Worm (Caenorhabditis elegans) whole organism, young adult: ENCODE measurements around the gene slc-25A26.

Source experiments
- C06A6.2 ChIP-seq: fragments of 200-800 bp; sonication (Bioruptor generic); conservative IDR thresholded peaks from 2 replicates; pipeline ENCODE4 v1.3.6; 2022; ENCODE audit warnings: missing genetic modification characterization, missing compliant biosample characterization
- C17E4.6 ChIP-seq: fragments of 200-800 bp; sonication (Bioruptor generic); IDR thresholded peaks from 2 replicates; pipeline ENCODE4 v1.3.6; 2022; ENCODE audit warnings: missing genetic modification reagents, missing genetic modification characterization, missing compliant biosample characterization
- F10E7.11 ChIP-seq: sonication (generic microtip); optimal IDR thresholded peaks from 2 replicates; lab custom pipeline; 2017; ENCODE audit warnings: mild to moderate bottlenecking, missing genetic modification characterization, moderate library complexity, missing compliant biosample characterization
- F22D6.2 ChIP-seq: sonication (generic microtip); optimal IDR thresholded peaks from 2 replicates; lab custom pipeline; 2016; ENCODE audit warnings: mild to moderate bottlenecking, missing genetic modification characterization, missing compliant biosample characterization
- F37B4.10 ChIP-seq: fragments of 200-800 bp; sonication (Bioruptor generic); IDR thresholded peaks from 2 replicates; pipeline ENCODE4 v1.3.6; 2022; ENCODE audit warnings: missing genetic modification characterization, missing compliant biosample characterization
- F39B2.1 ChIP-seq: fragments of 200-800 bp; sonication (Bioruptor generic); IDR thresholded peaks from 2 replicates; pipeline ENCODE4 v1.3.6; 2022; ENCODE audit warnings: missing genetic modification reagents, missing genetic modification characterization, missing compliant biosample characterization
- K11D2.4 ChIP-seq: fragments of 200-800 bp; sonication (Bioruptor generic); IDR thresholded peaks from 2 replicates; pipeline ENCODE4 v1.3.6; 2022; ENCODE audit warnings: missing genetic modification reagents, missing genetic modification characterization, missing compliant biosample characterization
- K12H6.12 ChIP-seq: fragments of 200-800 bp; sonication (Bioruptor generic); optimal IDR thresholded peaks from 2 replicates; lab custom pipeline; 2018; ENCODE audit warnings: mild to moderate bottlenecking, missing genetic modification characterization, missing compliant biosample characterization
- T26A5.8 ChIP-seq: sonication (generic microtip); optimal IDR thresholded peaks from 2 replicates; lab custom pipeline; 2016; ENCODE audit warnings: missing genetic modification characterization, missing compliant biosample characterization
- Y53F4B.3 ChIP-seq: fragments of 200-800 bp; sonication (Bioruptor generic); IDR thresholded peaks from 2 replicates; pipeline ENCODE4 v1.3.6; 2022; ENCODE audit warnings: missing genetic modification reagents, missing genetic modification characterization, missing compliant biosample characterization
- Y79H2A.3 ChIP-seq: fragments of 200-800 bp; sonication (Bioruptor generic); conservative IDR thresholded peaks from 2 replicates; pipeline ENCODE4 v1.3.6; 2022; ENCODE audit warnings: missing genetic modification reagents, missing genetic modification characterization, missing compliant biosample characterization
- ama-1 ChIP-seq, 3 experiments: fragments of 150-350 bp in 1 of 3; sonication (generic microtip) in 2 of 3; optimal IDR thresholded peaks; 2 replicates each; lab custom pipeline; 2014 to 2018; ENCODE audit warnings: missing biosample characterization in 2 of 3, missing genetic modification characterization in 2 of 3, missing genetic modification reagents in 2 of 3
- ccch-3 ChIP-seq: fragments of 200-800 bp; sonication (Bioruptor generic); optimal IDR thresholded peaks from 2 replicates; lab custom pipeline; 2018; ENCODE audit warnings: mild to moderate bottlenecking, missing genetic modification characterization, missing compliant biosample characterization
- cebp-1 ChIP-seq, 2 experiments: fragments of 200-800 bp in 1 of 2; sonication (Bioruptor generic) in 1 of 2; sonication (generic microtip) in 1 of 2; IDR thresholded peaks in 1 of 2; optimal IDR thresholded peaks in 1 of 2; 2 replicates each; pipeline versions ENCODE4 v1.3.6 to Lab custom; 2017 to 2022; ENCODE audit warnings: missing compliant biosample characterization in 2 of 2, missing genetic modification characterization in 2 of 2, mild to moderate bottlenecking in 1 of 2, missing genetic modification reagents in 1 of 2, moderate library complexity in 1 of 2
- ceh-27 ChIP-seq: fragments of 200-800 bp; sonication (Bioruptor generic); optimal IDR thresholded peaks from 2 replicates; lab custom pipeline; 2018; ENCODE audit warnings: mild to moderate bottlenecking, missing genetic modification characterization, moderate library complexity, missing compliant biosample characterization
- chd-7 ChIP-seq: sonication (generic microtip); optimal IDR thresholded peaks from 2 replicates; lab custom pipeline; 2016; ENCODE audit warnings: mild to moderate bottlenecking, missing genetic modification characterization, moderate library complexity, missing compliant biosample characterization
- die-1 ChIP-seq: sonication (generic microtip); optimal IDR thresholded peaks from 2 replicates; lab custom pipeline; 2016; ENCODE audit warnings: missing genotype, mild to moderate bottlenecking, missing genetic modification characterization, missing compliant biosample characterization
- dpl-1 ChIP-seq: fragments of 150-350 bp; optimal IDR thresholded peaks from 2 replicates; lab custom pipeline; 2014; ENCODE audit warnings: missing biosample characterization, missing genetic modification reagents, missing genetic modification characterization
- egl-44 ChIP-seq: fragments of 200-800 bp; sonication (Bioruptor generic); IDR thresholded peaks from 2 replicates; pipeline ENCODE4 v1.3.6; 2022; ENCODE audit warnings: missing genetic modification reagents, missing genetic modification characterization, missing compliant biosample characterization
- ekl-4 ChIP-seq: fragments of 200-800 bp; sonication (Bioruptor generic); IDR thresholded peaks from 2 replicates; pipeline ENCODE4 v1.3.6; 2022; ENCODE audit warnings: missing genetic modification reagents, missing genetic modification characterization, missing compliant biosample characterization
- ets-4 ChIP-seq: fragments of 200-800 bp; sonication (Bioruptor generic); optimal IDR thresholded peaks from 2 replicates; lab custom pipeline; 2018; ENCODE audit warnings: mild to moderate bottlenecking, missing genetic modification characterization, missing compliant biosample characterization
- fkh-3 ChIP-seq: sonication (generic microtip); optimal IDR thresholded peaks from 2 replicates; lab custom pipeline; 2016; ENCODE audit warnings: mild to moderate bottlenecking, missing genetic modification characterization, missing compliant biosample characterization
- gei-17 ChIP-seq: fragments of 200-800 bp; sonication (Bioruptor generic); optimal IDR thresholded peaks from 2 replicates; lab custom pipeline; 2018; ENCODE audit warnings: mild to moderate bottlenecking, missing genetic modification characterization, missing compliant biosample characterization
- him-1 ChIP-seq: sonication (generic microtip); optimal IDR thresholded peaks from 2 replicates; lab custom pipeline; 2016; ENCODE audit warnings: missing genotype, missing genetic modification reagents, missing genetic modification characterization, missing compliant biosample characterization
- hsf-1 ChIP-seq: fragments of 200-800 bp; sonication (Bioruptor generic); IDR thresholded peaks from 2 replicates; pipeline ENCODE4 v1.3.6; 2022; ENCODE audit warnings: missing genetic modification reagents, missing genetic modification characterization, missing compliant biosample characterization
- let-607 ChIP-seq, 2 experiments: fragments of 200-800 bp in 1 of 2; sonication (Bioruptor generic) in 1 of 2; sonication (generic microtip) in 1 of 2; optimal IDR thresholded peaks; 2 replicates each; lab custom pipeline; 2016 to 2018; ENCODE audit warnings: mild to moderate bottlenecking in 2 of 2, missing compliant biosample characterization in 2 of 2, missing genetic modification characterization in 2 of 2, moderate library complexity in 2 of 2, missing genotype in 1 of 2
- lin-35 ChIP-seq, 3 experiments: fragments of 150-350 bp in 2 of 3; sonication (generic microtip) in 1 of 3; optimal IDR thresholded peaks; 2 replicates each; lab custom pipeline; 2014 to 2018; ENCODE audit warnings: missing biosample characterization in 3 of 3, missing genetic modification characterization in 3 of 3, missing genetic modification reagents in 3 of 3
- lin-40 ChIP-seq: sonication (generic microtip); optimal IDR thresholded peaks from 2 replicates; lab custom pipeline; 2016; ENCODE audit warnings: missing genetic modification characterization, mild to moderate bottlenecking, missing compliant biosample characterization, missing genotype, missing genetic modification reagents
- lin-54 ChIP-seq: fragments of 200-800 bp; sonication (Bioruptor generic); optimal IDR thresholded peaks from 2 replicates; lab custom pipeline; 2018; ENCODE audit warnings: mild to moderate bottlenecking, missing genetic modification characterization, missing compliant biosample characterization
- lsl-1 ChIP-seq: fragments of 200-800 bp; sonication (Bioruptor generic); optimal IDR thresholded peaks from 2 replicates; lab custom pipeline; 2018; ENCODE audit warnings: mild to moderate bottlenecking, missing genetic modification characterization, moderate library complexity, missing compliant biosample characterization
- lsy-27 ChIP-seq: sonication (generic microtip); optimal IDR thresholded peaks from 2 replicates; lab custom pipeline; 2017; ENCODE audit warnings: missing genetic modification characterization, mild to moderate bottlenecking, missing compliant biosample characterization, antibody characterized with exemption, missing genotype, borderline replicate concordance; ENCODE audit not compliant: insufficient read depth
- nfya-2 ChIP-seq: fragments of 200-800 bp; sonication (Bioruptor generic); IDR thresholded peaks from 2 replicates; pipeline ENCODE4 v1.3.6; 2022; ENCODE audit warnings: missing genetic modification reagents, missing genetic modification characterization, missing compliant biosample characterization
- nhr-120 ChIP-seq: fragments of 200-800 bp; sonication (Bioruptor generic); IDR thresholded peaks from 2 replicates; pipeline ENCODE4 v1.3.6; 2022; ENCODE audit warnings: missing genetic modification characterization, missing compliant biosample characterization
- nhr-179 ChIP-seq: sonication (generic microtip); optimal IDR thresholded peaks from 2 replicates; lab custom pipeline; 2016; ENCODE audit warnings: mild to moderate bottlenecking, missing genetic modification characterization, missing compliant biosample characterization
- nhr-27 ChIP-seq: fragments of 200-800 bp; sonication (Bioruptor generic); optimal IDR thresholded peaks from 2 replicates; lab custom pipeline; 2018; ENCODE audit warnings: mild to moderate bottlenecking, missing genetic modification characterization, moderate library complexity, missing compliant biosample characterization
- sea-2 ChIP-seq: fragments of 200-800 bp; sonication (Bioruptor generic); IDR thresholded peaks from 2 replicates; pipeline ENCODE4 v1.3.6; 2022; ENCODE audit warnings: missing genetic modification characterization, missing compliant biosample characterization
- snpc-3.4 ChIP-seq: sonication (generic microtip); optimal IDR thresholded peaks from 2 replicates; lab custom pipeline; 2017; ENCODE audit warnings: missing genetic modification characterization, mild to moderate bottlenecking, missing compliant biosample characterization, antibody characterized with exemption, moderate library complexity, missing genotype, missing genetic modification reagents
- somi-1 ChIP-seq: fragments of 200-800 bp; sonication (Bioruptor generic); optimal IDR thresholded peaks from 2 replicates; lab custom pipeline; 2018; ENCODE audit warnings: mild to moderate bottlenecking, missing genetic modification characterization, missing compliant biosample characterization
- tbp1 ChIP-seq: fragments of 200-800 bp; sonication (Bioruptor generic); optimal IDR thresholded peaks from 2 replicates; lab custom pipeline; 2018; ENCODE audit warnings: mild to moderate bottlenecking, missing genetic modification characterization, missing compliant biosample characterization
- tlf-1 ChIP-seq: fragments of 200-800 bp; sonication (Bioruptor generic); optimal IDR thresholded peaks from 2 replicates; lab custom pipeline; 2018; ENCODE audit warnings: mild to moderate bottlenecking, missing genetic modification characterization, missing compliant biosample characterization
- zim-3 ChIP-seq: sonication (generic microtip); optimal IDR thresholded peaks from 2 replicates; lab custom pipeline; 2017; ENCODE audit warnings: mild to moderate bottlenecking, missing genetic modification characterization, moderate library complexity, missing compliant biosample characterization
- ztf-26 ChIP-seq: sonication (generic microtip); optimal IDR thresholded peaks from 2 replicates; lab custom pipeline; 2017; ENCODE audit warnings: missing genetic modification characterization, missing compliant biosample characterization

Gene slc-25A26

DNA sequence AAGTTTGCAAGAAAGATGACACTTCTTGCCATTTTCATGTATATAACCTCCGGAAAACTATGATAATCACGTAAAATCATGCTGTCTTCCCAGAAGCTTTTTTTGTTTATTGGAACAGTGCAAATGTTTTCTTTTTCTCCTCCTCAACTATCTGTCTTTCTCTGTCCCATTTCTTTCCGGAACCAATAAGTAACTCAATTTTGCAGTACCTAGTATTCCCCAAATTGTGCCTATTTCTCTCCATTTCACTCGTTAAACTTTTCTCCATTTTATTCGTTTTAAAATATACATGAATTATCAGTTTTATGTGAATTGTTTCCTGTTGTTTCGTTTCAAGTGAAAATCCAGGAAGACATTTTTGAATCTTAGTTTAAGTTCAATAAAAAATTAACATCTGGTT is 13.2 kb downstream of the slc-25A26 start:
- TF ChIP-seq tlf-1, result no peak
- TF ChIP-seq nhr-120 (GFP tag; lab: Robert Waterston, UW), result no peak
- no peak for TF ChIP-seq sea-2 (GFP tag; lab: Robert Waterston, UW)
- no peak for TF ChIP-seq hsf-1 (GFP tag; lab: Robert Waterston, UW)
- TF ChIP-seq Y79H2A.3 (GFP tag; lab: Robert Waterston, UW), result no peak
- no peak for TF ChIP-seq ekl-4 (GFP tag; lab: Robert Waterston, UW)
- TF ChIP-seq nhr-27, result no peak
- TF ChIP-seq snpc-3.4 (tag; lab: Kevin White, UChicago), result no peak
- no peak for TF ChIP-seq F37B4.10 (GFP tag; lab: Robert Waterston, UW)
- no peak for TF ChIP-seq ets-4 (GFP tag; lab: Kevin White, UChicago)
- TF ChIP-seq fkh-3 (tag; lab: Kevin White, UChicago), result no peak
- TF ChIP-seq nfya-2, result no peak
- TF ChIP-seq C17E4.6, result no peak
- no peak for TF ChIP-seq Y53F4B.3 (GFP tag; lab: Robert Waterston, UW)

DNA sequence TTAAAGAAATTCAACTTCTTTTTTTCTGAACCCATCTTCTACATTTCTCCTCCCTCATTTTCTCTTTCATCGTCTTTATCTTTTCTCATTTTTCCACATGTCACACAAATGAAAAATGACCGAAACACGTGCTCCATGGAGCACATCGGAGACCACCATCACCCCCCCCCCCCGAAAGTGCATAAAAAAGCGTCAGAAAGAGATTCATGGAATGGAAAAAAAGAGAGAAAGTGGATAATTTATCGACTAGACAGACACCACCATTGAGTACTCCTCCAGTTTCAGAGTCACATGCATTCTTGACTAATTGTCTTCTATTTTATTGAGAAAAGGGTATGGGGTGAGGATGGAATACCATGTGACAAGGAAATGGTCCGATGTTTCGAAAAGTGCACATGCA is 16.9 kb downstream of the slc-25A26 start:
- TF ChIP-seq F10E7.11 (tag; lab: Kevin White, UChicago) (no peak), somi-1 (GFP tag; lab: Kevin White, UChicago) (peak; percentile 13), K12H6.12 (tag; lab: Kevin White, UChicago) (peak; percentile 33), lin-35 (GFP tag; optimal IDR thresholded peaks at IDR 0.05; lab: Kevin White, UChicago) (peak in 1 of 3 experiments; percentile 17)
- TF ChIP-seq, all 124 proteins: peak for 3

DNA sequence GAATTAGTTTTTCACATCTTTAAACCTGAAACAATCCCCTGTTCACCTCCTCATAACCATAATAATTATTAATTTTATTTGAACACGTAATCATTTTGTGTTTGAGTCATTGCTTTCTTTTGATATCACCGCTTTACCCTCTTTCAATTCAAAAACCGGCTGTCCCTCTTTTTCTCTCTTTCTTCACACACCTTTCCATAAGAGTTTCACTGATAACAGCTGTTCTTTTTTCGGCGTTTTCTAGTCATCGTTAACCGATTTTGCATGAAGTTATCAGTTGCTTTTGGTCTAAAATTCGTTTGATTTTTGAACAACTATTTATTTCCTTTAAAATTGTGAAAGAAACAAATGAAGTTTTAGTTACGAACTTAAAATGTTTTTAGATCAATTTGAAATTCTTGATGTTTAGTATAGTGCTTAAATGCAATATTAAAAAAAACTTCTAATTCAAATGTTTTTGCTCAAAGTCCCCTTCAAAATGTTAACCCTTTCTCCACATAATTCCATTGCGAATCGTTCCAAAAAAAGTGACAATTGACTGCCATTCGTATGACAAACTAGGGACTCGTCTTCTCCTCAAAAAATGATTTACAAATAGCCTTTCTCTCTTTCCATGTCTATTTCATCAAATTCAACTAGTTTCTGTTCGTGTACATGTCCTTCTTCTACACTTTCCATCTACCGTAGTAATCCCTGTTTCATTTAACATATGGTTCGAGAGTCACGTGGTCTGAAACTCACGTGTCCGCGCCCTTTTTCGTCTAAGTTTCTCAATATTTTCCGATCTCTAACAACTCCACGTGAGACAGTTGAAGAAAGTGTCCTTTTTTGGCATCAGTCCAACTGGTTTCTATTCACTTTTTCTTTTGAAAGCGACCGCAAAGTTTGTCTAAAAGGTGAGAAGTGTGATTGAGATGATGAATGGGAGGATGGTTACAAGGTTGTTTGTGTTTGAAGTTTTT is 19.1 kb downstream of the slc-25A26 start:
- TF ChIP-seq dpl-1 (no peak), somi-1 (GFP tag; lab: Kevin White, UChicago) (peak; percentile 95), lin-54 (GFP tag; lab: Kevin White, UChicago) (no peak), nhr-179 (tag; lab: Kevin White, UChicago) (no peak), T26A5.8 (tag; lab: Kevin White, UChicago) (no peak), lsy-27 (tag; lab: Kevin White, UChicago) (no peak), egl-44 (GFP tag; lab: Robert Waterston, UW) (no peak), ccch-3 (no peak), C17E4.6 (no peak), die-1 (peak; percentile 19), gei-17 (peak; percentile 50), tlf-1 (peak; percentile 32), him-1 (tag; lab: Kevin White, UChicago) (no peak), tbp1 (GFP tag; lab: Kevin White, UChicago) (peak; percentile 45), zim-3 (tag; lab: Kevin White, UChicago) (no peak), C06A6.2 (GFP tag; lab: Robert Waterston, UW) (peak; percentile 67), ztf-26 (tag; lab: Kevin White, UChicago) (peak; percentile 86), chd-7 (tag; lab: Kevin White, UChicago) (peak; percentile 78), K11D2.4 (GFP tag; lab: Robert Waterston, UW) (peak; percentile 68), ceh-27 (GFP tag; lab: Kevin White, UChicago) (peak; percentile 70), F39B2.1 (GFP tag; lab: Robert Waterston, UW) (no peak), let-607 (tag; optimal IDR thresholded peaks at IDR 0.05; lab: Kevin White, UChicago) (peak in 1 of 2 experiments; percentile 68), F22D6.2 (tag; lab: Kevin White, UChicago) (peak; percentile 69), lin-40 (tag; lab: Kevin White, UChicago) (peak; percentile 94), ama-1 (optimal IDR thresholded peaks at IDR 0.05; lab: Kevin White, UChicago) (no peak), ama-1 (GFP tag; optimal IDR thresholded peaks at IDR 0.05; lab: Kevin White, UChicago) (no peak), lsl-1 (no peak), cebp-1 (GFP tag; IDR thresholded peaks at IDR 0.05; lab: Robert Waterston, UW) (0 out of 2 replicates have a peak, but pooled peaks have one; percentile 29), cebp-1 (tag; optimal IDR thresholded peaks at IDR 0.05; lab: Kevin White, UChicago) (peak; percentile 82)
